Fruit fly (Drosophila melanogaster): ENCODE data around the gene CCAP.

DNA sequence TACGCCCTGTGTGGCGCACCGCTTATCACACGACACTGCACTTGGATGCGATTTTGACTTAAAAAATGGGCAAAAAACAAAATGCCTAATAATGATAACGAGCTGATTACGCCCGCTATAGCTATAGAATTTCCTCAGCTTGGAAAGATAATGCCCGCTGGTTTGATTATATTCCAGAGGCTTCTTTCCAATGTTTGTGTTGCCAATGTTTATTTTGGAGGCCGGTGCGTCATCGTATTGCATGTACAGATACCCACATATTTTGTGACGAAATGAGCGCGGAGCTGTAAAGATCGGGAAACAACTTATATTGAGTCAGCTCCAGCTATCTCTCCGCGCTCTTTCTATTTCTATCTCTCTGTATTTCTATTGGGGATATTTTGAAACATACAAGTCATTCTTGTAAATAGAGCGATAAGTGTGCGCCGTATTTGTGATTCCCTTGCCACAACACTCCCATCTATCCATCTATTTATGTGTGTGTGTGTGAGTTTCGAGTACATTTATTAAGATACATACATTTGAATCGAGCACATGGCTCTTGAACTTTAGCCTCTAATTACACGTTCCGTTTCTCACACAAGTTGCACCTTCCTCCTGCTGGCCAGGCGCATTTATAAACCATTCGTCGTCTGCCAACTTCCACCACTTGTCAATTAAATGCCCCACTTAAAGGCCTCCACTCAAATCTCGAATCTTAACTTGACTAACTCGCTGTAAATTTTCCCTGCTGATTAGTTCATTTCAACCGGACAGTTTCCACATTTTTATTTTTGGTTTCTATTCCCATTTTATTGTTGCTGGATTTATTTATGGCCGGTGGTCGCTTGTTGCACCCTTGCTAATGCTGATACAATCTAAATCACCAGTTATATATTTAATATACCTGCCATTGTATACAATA lies 17.6 kb downstream of the CCAP start:
- no peak for TF ChIP-seq CG32264 (GFP tag; optimal IDR thresholded peaks at IDR 0.05)
- no peak for TF ChIP-seq ey (GFP tag; optimal IDR thresholded peaks at IDR 0.05)
- TF ChIP-seq psq (GFP tag; optimal IDR thresholded peaks at IDR 0.05), result no peak
- no peak for TF ChIP-seq Dif (GFP tag; optimal IDR thresholded peaks at IDR 0.05; ENCODE audit: partially characterized antibody)
- no peak for TF ChIP-seq Abd-B (GFP tag; optimal IDR thresholded peaks at IDR 0.05)
- TF ChIP-seq usp (GFP tag; optimal IDR thresholded peaks at IDR 0.05), result no peak
- TF ChIP-seq br (GFP tag; optimal IDR thresholded peaks at IDR 0.05), result no peak
- peak; percentile 17 for TF ChIP-seq Jra (GFP tag; optimal IDR thresholded peaks at IDR 0.05)
- no peak for TF ChIP-seq Vsx2 (GFP tag; optimal IDR thresholded peaks at IDR 0.05; ENCODE audit: partially characterized antibody)
- no peak for TF ChIP-seq Rel (GFP tag; optimal IDR thresholded peaks at IDR 0.05)
- TF ChIP-seq Rel (tag; optimal IDR thresholded peaks at IDR 0.05), result peak; percentile 75
- no peak for TF ChIP-seq jim (GFP tag; optimal IDR thresholded peaks at IDR 0.05)
- TF ChIP-seq fru (GFP tag; optimal IDR thresholded peaks at IDR 0.05), result no peak
